Fruit fly (Drosophila melanogaster) whole organism, adult: ENCODE data around the gene CG4880.
A peak's percentile ranks its signal among the peaks of the same experiment; 100 is the strongest.

Experiments
- CG11617 ChIP-seq: fragments of 200-800 bp; sonication (Bioruptor generic); optimal IDR thresholded peaks from 2 replicates; lab custom pipeline; 2017; ENCODE audit warnings: mild to moderate bottlenecking, missing biosample characterization, missing genetic modification reagents, missing genetic modification characterization
- CG12768 ChIP-seq: fragments of 200-800 bp; sonication (Bioruptor generic); optimal IDR thresholded peaks from 2 replicates; lab custom pipeline; 2017; ENCODE audit warnings: missing biosample characterization, missing genetic modification characterization, mild to moderate bottlenecking, moderate library complexity, missing genetic modification reagents
- CG14711 ChIP-seq: fragments of 200-800 bp; sonication (Bioruptor generic); optimal IDR thresholded peaks from 2 replicates; lab custom pipeline; 2018; ENCODE audit warnings: missing biosample characterization, mild to moderate bottlenecking, missing genetic modification characterization, moderate library complexity
- CG1620 ChIP-seq: fragments of 200-800 bp; sonication (Bioruptor generic); optimal IDR thresholded peaks from 2 replicates; lab custom pipeline; 2016; ENCODE audit warnings: missing biosample characterization, missing genetic modification characterization
- CG33017 ChIP-seq: fragments of 200-800 bp; sonication (Bioruptor generic); optimal IDR thresholded peaks from 2 replicates; lab custom pipeline; 2018; ENCODE audit warnings: missing biosample characterization, mild to moderate bottlenecking, missing genetic modification characterization, moderate library complexity
- CG5204 ChIP-seq: fragments of 200-800 bp; sonication (Bioruptor generic); optimal IDR thresholded peaks from 2 replicates; lab custom pipeline; 2016; ENCODE audit warnings: missing biosample characterization, missing genetic modification characterization
- CG7045 ChIP-seq: fragments of 200-800 bp; sonication (Bioruptor generic); optimal IDR thresholded peaks from 2 replicates; lab custom pipeline; 2017; ENCODE audit warnings: missing biosample characterization, mild to moderate bottlenecking, missing genetic modification characterization
- CG7101 ChIP-seq: fragments of 200-800 bp; sonication (Bioruptor generic); optimal IDR thresholded peaks from 2 replicates; lab custom pipeline; 2018; ENCODE audit warnings: missing biosample characterization, mild to moderate bottlenecking, missing genetic modification characterization, moderate library complexity
- Clk ChIP-seq: fragments of 200-800 bp; sonication (Bioruptor generic); optimal IDR thresholded peaks from 2 replicates; lab custom pipeline; 2017; ENCODE audit warnings: missing biosample characterization, missing genetic modification characterization
- Crg-1 ChIP-seq: fragments of 200-800 bp; sonication (Bioruptor generic); optimal IDR thresholded peaks from 2 replicates; lab custom pipeline; 2016; ENCODE audit warnings: missing biosample characterization, missing genetic modification characterization
- Hr96 ChIP-seq: fragments of 200-800 bp; sonication (Bioruptor generic); optimal IDR thresholded peaks from 2 replicates; lab custom pipeline; 2016; ENCODE audit warnings: missing biosample characterization, missing genetic modification characterization
- Mnt ChIP-seq: fragments of 200-800 bp; sonication (Bioruptor generic); optimal IDR thresholded peaks from 2 replicates; lab custom pipeline; 2016; ENCODE audit warnings: missing biosample characterization, mild to moderate bottlenecking, missing genetic modification characterization
- bab1 ChIP-seq: fragments of 200-800 bp; sonication (Bioruptor generic); optimal IDR thresholded peaks from 3 replicates; lab custom pipeline; 2019; ENCODE audit warnings: missing biosample characterization, mild to moderate bottlenecking, missing genetic modification characterization, moderate library complexity
- cic ChIP-seq: fragments of 200-800 bp; sonication (Bioruptor generic); optimal IDR thresholded peaks from 2 replicates; lab custom pipeline; 2017; ENCODE audit warnings: missing biosample characterization, mild to moderate bottlenecking, missing genetic modification characterization, moderate library complexity
- cnc ChIP-seq, 2 experiments: fragments of >200 bp; optimal IDR thresholded peaks; 2 replicates each; lab custom pipeline; 2017
- kay ChIP-seq: fragments of 200-800 bp; sonication (Bioruptor generic); peaks from one replicate; lab custom pipeline; 2016; ENCODE audit warnings: missing biosample characterization, missing genetic modification characterization, borderline replicate concordance
- ovo ChIP-seq: fragments of 200-800 bp; sonication (Bioruptor generic); optimal IDR thresholded peaks from 2 replicates; lab custom pipeline; 2016; ENCODE audit warnings: missing biosample characterization, missing genetic modification characterization
- pad ChIP-seq: fragments of 200-800 bp; sonication (Bioruptor generic); optimal IDR thresholded peaks from 3 replicates; lab custom pipeline; 2017; ENCODE audit warnings: missing biosample characterization, missing genetic modification characterization, mild to moderate bottlenecking, moderate library complexity, missing genetic modification reagents
- tj ChIP-seq: fragments of 200-800 bp; sonication (Bioruptor generic); optimal IDR thresholded peaks from 3 replicates; lab custom pipeline; 2017; ENCODE audit warnings: missing biosample characterization, mild to moderate bottlenecking, missing genetic modification characterization, moderate library complexity
- toe ChIP-seq: fragments of 200-800 bp; sonication (Bioruptor generic); optimal IDR thresholded peaks from 2 replicates; lab custom pipeline; 2016; ENCODE audit warnings: missing biosample characterization, missing genetic modification characterization

Gene CG4880

DNA sequence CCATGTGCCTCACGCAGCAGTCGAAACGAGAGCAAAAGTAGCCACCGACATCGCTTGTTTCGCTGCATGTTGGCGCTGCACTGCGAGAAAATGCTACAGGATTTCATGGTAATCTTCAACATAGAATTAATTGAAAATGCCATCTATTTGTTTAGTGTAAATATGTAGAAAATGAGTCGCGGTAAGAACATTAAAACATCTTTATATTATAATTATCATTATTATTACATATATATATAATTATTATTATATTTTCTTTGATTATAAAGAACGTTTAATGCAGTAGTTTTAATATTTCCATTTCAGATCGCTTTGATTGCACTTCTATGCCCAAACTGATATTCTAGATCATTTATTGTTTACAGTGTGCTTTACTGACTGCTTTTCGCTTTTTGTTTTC lies 13.6 kb upstream of the CG4880 start:
- TF ChIP-seq pad (GFP tag; lab: Kevin White, UChicago) (no peak), CG33017 (tag; lab: Kevin White, UChicago) (no peak), Crg-1 (GFP tag; lab: Kevin White, UChicago) (no peak), CG5204 (no peak), CG14711 (no peak), CG12768 (no peak), CG7045 (GFP tag; lab: Kevin White, UChicago) (no peak), kay (GFP tag; lab: Kevin White, UChicago) (no peak), CG11617 (no peak), cnc (optimal IDR thresholded peaks at IDR 0.05; lab: Kevin White, UChicago) (no peak), bab1 (no peak), CG1620 (no peak), tj (no peak), Clk (GFP tag; lab: Kevin White, UChicago) (no peak), ovo (GFP tag; lab: Kevin White, UChicago) (no peak), cic (GFP tag; lab: Kevin White, UChicago) (no peak), toe (no peak)

dm6 chrX:16874671-16875070 lies 11.9 kb upstream of the CG4880 start:
- TF ChIP-seq bab1 (no peak), ovo (GFP tag; lab: Kevin White, UChicago) (no peak), tj (no peak), CG1620 (no peak), CG14711 (no peak), CG5204 (no peak), toe (no peak), pad (GFP tag; lab: Kevin White, UChicago) (no peak), cnc (optimal IDR thresholded peaks at IDR 0.05; lab: Kevin White, UChicago) (no peak), Hr96 (GFP tag; lab: Kevin White, UChicago) (no peak), CG7045 (GFP tag; lab: Kevin White, UChicago) (no peak), Mnt (GFP tag; lab: Kevin White, UChicago) (no peak), cic (GFP tag; lab: Kevin White, UChicago) (no peak), CG11617 (no peak), Clk (GFP tag; lab: Kevin White, UChicago) (no peak), Crg-1 (GFP tag; lab: Kevin White, UChicago) (no peak), CG33017 (tag; lab: Kevin White, UChicago) (no peak), CG12768 (no peak)

DNA sequence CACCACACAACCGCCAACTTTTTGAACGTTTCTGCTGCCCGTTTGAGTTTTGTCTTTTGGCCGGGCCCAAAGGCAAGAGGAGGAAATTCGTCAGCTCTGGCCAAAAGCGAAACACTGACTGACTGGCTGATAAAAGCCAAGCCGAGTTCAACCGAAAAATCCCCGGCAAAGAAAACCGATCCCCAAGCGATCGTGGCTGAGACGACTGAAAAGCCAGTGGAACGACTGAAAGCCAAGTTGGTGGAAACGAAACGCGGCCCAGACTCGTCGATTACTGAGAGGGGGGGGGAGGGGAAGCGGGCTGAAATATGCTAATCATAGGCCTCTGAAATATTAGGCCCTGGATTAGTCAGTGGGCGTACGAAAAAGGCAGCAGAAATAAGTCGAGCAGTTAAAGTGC lies 10.2 kb upstream of the CG4880 start, which contains the start of gene CG13003:
Gene CG13003, minus strand, starts transcription at position 120 of the 400 bp plus-strand sequence.
- TF ChIP-seq pad (GFP tag; lab: Kevin White, UChicago) (no peak), ovo (GFP tag; lab: Kevin White, UChicago) (no peak), CG12768 (no peak), kay (GFP tag; lab: Kevin White, UChicago) (no peak)

dm6 chrX:16880013-16880412 lies 6.6 kb upstream of the CG4880 start:
- TF ChIP-seq Crg-1 (GFP tag; lab: Kevin White, UChicago) (no peak), CG11617 (no peak), kay (GFP tag; lab: Kevin White, UChicago) (no peak), CG14711 (no peak), cnc (optimal IDR thresholded peaks at IDR 0.05; lab: Kevin White, UChicago) (no peak), Mnt (GFP tag; lab: Kevin White, UChicago) (no peak), tj (no peak), toe (no peak), bab1 (no peak), CG7101 (no peak), CG33017 (tag; lab: Kevin White, UChicago) (no peak)

DNA sequence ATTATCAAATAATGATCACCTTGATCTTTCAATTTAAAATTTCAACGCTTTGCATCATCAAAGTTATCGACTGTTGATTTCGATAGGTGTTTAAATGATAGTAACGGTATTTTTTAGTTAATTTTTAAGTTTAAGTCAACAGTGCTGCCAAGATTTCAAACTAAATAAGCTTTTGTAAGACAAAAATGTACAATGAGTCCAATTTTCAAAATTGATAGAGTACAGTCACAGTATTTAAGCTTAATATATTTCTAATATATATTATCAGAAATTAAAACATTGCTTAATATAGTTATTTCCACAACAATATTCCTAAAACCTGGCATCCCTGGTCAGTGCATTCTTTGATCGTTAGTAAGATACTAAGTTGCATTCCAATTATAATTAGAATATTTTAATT lies 5.6 kb upstream of the CG4880 start, which contains the start of gene CG4872:
Gene CG4872, plus strand, starts transcription at position 333 of the 400 bp plus-strand sequence.
- peak; percentile 73 for TF ChIP-seq CG14711
- peak; percentile 15 for TF ChIP-seq CG11617
- TF ChIP-seq CG7101: peak; percentile 56
- peak; percentile 50 for TF ChIP-seq bab1
- TF ChIP-seq Crg-1 (GFP tag; lab: Kevin White, UChicago): peak; percentile 3
- TF ChIP-seq CG12768: no peak
- TF ChIP-seq CG5204: no peak
- no peak for TF ChIP-seq CG1620

- TF ChIP-seq kay (GFP tag; lab: Kevin White, UChicago) (no peak), CG1620 (no peak), bab1 (peak; percentile 33)
Observed at dm6 chrX:16884280-16884679, 2.3 kb upstream of the CG4880 start, which contains the start of the genes Nprl2 and Polr3I. TSS of gene Nprl2 (minus strand) at chrX:16884365. TSS of gene Polr3I (plus strand) at chrX:16884581.

DNA sequence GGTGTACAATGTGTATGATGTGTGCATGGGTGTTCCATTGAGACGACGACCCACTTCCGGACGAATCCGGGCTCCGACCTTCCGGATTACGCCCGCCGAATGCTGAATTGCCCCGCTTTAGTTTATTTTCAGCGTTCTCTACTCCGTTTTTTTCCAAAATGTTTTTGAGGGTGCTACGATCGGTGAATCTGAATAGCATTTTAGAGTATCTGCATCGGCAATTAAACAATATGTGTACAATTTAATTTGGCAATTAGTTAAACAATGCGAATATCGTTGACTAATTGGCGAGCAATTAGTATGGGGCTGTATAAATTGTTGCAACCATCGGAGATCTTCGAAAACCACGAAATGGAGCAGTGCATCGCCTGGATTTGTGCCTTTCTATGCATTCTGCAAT lies 2.9 kb downstream of the CG4880 start, which contains the start of gene CG13002:
Gene CG13002, plus strand, starts transcription at position 301 of the 400 bp plus-strand sequence.
- TF ChIP-seq CG1620: no peak
- no peak for TF ChIP-seq ovo (GFP tag; lab: Kevin White, UChicago)

- TF ChIP-seq tj: peak; percentile 10
- TF ChIP-seq CG12768: peak; percentile 29
- peak; percentile 32 for TF ChIP-seq pad (GFP tag; lab: Kevin White, UChicago)
- no peak for TF ChIP-seq ovo (GFP tag; lab: Kevin White, UChicago)
- TF ChIP-seq toe: no peak
- TF ChIP-seq CG5204: no peak
- TF ChIP-seq Crg-1 (GFP tag; lab: Kevin White, UChicago): no peak
- no peak for TF ChIP-seq cnc (optimal IDR thresholded peaks at IDR 0.05; lab: Kevin White, UChicago)
- peak; percentile 58 for TF ChIP-seq CG7101
- peak; percentile 20 for TF ChIP-seq cic (GFP tag; lab: Kevin White, UChicago)
- TF ChIP-seq CG11617: peak; percentile 42
- no peak for TF ChIP-seq bab1
- peak; percentile 1 for TF ChIP-seq CG33017 (tag; lab: Kevin White, UChicago)
- no peak for TF ChIP-seq kay (GFP tag; lab: Kevin White, UChicago)
- TF ChIP-seq Mnt (GFP tag; lab: Kevin White, UChicago): peak; percentile 38
- no peak for TF ChIP-seq CG1620
- peak; percentile 11 for TF ChIP-seq CG14711
- TF ChIP-seq Clk (GFP tag; lab: Kevin White, UChicago): no peak
- TF ChIP-seq Hr96 (GFP tag; lab: Kevin White, UChicago): no peak
- TF ChIP-seq CG7045 (GFP tag; lab: Kevin White, UChicago): peak; percentile 52
Observed at dm6 chrX:16890599-16890998, 4.0 kb downstream of the CG4880 start.
